Fruit fly (Drosophila melanogaster) whole organism, wandering third instar larva: Measurements from ENCODE around the gene CG33278.

ENCODE experiments used
- OdsH ChIP-seq: fragments of 200-800 bp; sonication (Bioruptor generic); optimal IDR thresholded peaks from 2 replicates; lab custom pipeline; 2016; ENCODE audit warnings: missing biosample characterization, mild to moderate bottlenecking, missing genetic modification characterization
- br ChIP-seq: fragments of 200-800 bp; sonication (Bioruptor generic); optimal IDR thresholded peaks from 2 replicates; lab custom pipeline; 2016; ENCODE audit warnings: missing biosample characterization, missing genetic modification characterization
- foxo ChIP-seq, 2 experiments: fragments of 200-800 bp; sonication (Bioruptor generic); optimal IDR thresholded peaks; 2 replicates in 1 of 2; 3 replicates in 1 of 2; lab custom pipeline; 2016 to 2017; ENCODE audit warnings: missing biosample characterization in 2 of 2, missing genetic modification characterization in 2 of 2

- no peak for TF ChIP-seq OdsH (GFP tag; lab: Kevin White, UChicago)
- no peak for TF ChIP-seq foxo (GFP tag; optimal IDR thresholded peaks at IDR 0.05; lab: Kevin White, UChicago)
- no peak for TF ChIP-seq br (GFP tag; lab: Kevin White, UChicago)
Measured at dm6 chr3L:7439305-7439704, 11.3 kb upstream of the CG33278 start, which contains the start of gene sphinx1.
